Fruit fly (Drosophila melanogaster): ENCODE data around the gene elm.
A peak's percentile ranks its signal among the peaks of the same experiment; 100 is the strongest.

elm gene

DNA sequence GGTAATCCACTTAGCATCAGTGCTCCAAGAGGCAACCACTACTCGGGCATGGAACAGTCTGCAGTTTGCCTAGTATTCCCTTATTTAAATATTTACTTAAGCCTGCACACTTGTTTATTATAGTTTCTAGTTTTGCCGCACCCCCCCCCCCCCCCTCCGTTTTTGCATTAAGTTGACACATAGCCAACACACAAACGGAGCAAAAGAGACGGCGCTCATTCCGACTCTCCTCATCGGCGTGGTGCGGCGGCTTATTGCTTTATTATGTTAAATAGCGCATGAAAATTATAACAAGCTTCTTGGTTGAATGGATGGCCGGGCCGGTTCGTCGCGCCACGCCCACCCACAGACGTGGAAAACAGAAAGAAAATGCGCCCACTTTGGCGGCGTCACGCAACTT, 35.0 kb upstream of the elm start:
- TF ChIP-seq CG1620 (GFP tag; optimal IDR thresholded peaks at IDR 0.05), result no peak
- TF ChIP-seq bab1 (GFP tag; optimal IDR thresholded peaks at IDR 0.05), result no peak
- no peak for TF ChIP-seq Hr96 (GFP tag; optimal IDR thresholded peaks at IDR 0.05)
- no peak for TF ChIP-seq Mnt (GFP tag; optimal IDR thresholded peaks at IDR 0.05)
- TF ChIP-seq CG7101 (tag; optimal IDR thresholded peaks at IDR 0.05), result no peak
- no peak for TF ChIP-seq CG11617 (GFP tag; optimal IDR thresholded peaks at IDR 0.05)
- no peak for TF ChIP-seq kay (GFP tag; ENCODE audit: borderline replicate concordance)
- no peak for TF ChIP-seq Clk (GFP tag; optimal IDR thresholded peaks at IDR 0.05)
- TF ChIP-seq toe (GFP tag; optimal IDR thresholded peaks at IDR 0.05), result no peak
- TF ChIP-seq Crg-1 (GFP tag; optimal IDR thresholded peaks at IDR 0.05), result no peak
- no peak for TF ChIP-seq CG7045 (GFP tag; optimal IDR thresholded peaks at IDR 0.05)

DNA sequence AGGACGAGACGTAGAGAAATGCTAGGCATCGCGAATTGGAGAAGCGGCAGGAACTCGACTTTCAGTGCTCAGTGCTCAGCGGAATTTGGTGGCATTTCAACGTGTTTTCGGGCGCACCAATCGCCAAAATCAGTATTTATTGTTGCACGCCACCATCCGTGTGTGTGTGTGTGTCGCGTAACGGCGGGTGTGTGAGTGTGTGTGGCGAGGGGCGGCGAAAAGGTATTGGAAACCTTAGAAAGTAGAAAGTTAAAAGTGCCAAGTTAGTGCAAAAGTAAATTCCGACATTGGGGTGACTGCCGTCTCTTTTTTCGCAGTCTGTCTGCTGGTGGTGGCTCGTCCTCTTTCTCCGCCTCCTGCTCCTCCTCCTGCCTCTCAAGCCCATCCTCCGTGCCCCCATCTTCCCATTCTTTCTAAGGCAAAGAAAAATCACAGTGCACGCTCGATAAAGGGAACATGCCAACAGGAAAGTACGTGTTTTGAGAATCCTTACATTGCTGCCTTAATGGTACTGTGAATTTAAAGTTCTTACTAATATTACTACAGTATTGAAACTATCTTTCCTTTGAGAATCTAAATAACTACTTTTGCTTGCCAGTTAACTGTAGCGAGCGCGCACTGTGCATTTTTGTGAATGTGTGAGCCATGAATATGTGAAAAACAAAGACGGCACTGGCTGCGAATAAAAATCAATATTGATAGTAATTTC, 31.5 kb upstream of the elm start:
- TF ChIP-seq CG12768 (GFP tag; optimal IDR thresholded peaks at IDR 0.05), result peak; percentile 37
- TF ChIP-seq cnc (optimal IDR thresholded peaks at IDR 0.05), result no peak
- TF ChIP-seq CG33017 (tag; optimal IDR thresholded peaks at IDR 0.05), result peak; percentile 3
- TF ChIP-seq pad (GFP tag; optimal IDR thresholded peaks at IDR 0.05), result no peak
- TF ChIP-seq CG7045 (GFP tag; optimal IDR thresholded peaks at IDR 0.05), result peak; percentile 7
- TF ChIP-seq toe (GFP tag; optimal IDR thresholded peaks at IDR 0.05), result no peak
- peak; percentile 30 for TF ChIP-seq Hr96 (GFP tag; optimal IDR thresholded peaks at IDR 0.05)
- peak; percentile 41 for TF ChIP-seq CG5204 (GFP tag; optimal IDR thresholded peaks at IDR 0.05)
- no peak for TF ChIP-seq kay (GFP tag; ENCODE audit: borderline replicate concordance)

DNA sequence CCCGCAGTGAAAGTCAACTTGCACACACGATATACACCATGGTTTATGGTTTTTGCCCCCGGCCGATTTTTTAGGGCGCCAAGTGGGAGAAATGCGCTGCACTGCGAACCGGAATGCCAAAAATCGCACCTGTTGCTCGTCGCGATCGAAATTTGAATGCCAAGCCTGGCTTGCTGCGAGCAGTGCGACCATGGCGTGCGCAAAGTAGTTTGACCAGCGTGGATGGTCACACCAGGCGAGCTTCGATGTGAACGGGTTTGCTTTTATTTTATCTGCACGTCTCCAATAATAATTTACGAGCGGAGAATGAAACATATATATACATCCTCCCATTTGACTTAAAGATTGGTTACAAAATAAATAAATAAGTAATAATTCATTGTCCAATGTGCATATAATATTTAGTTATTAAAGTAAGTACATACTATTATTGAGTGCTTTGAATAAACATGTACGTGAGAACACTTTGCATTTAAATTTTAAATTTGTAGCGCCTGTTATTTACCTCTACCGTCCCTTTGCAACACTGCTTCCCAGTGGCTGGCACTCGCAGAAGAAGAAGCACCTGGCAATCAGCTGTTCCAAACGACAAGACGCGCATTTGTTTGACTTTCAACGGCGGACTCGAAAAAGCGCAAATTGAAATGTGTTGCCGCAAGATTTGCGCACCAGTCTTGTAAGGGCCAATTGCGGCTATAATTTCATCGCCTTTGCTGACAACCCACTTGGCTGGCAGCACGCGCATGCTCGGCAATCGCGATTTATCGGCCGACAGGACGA, 30.8 kb upstream of the elm start, which contains the start of the genes Rab23 and plx:
TSS of gene Rab23 (minus strand) at position 166 of the 780 bp plus-strand sequence.
TSS of gene plx (plus strand) at position 587 of the 780 bp plus-strand sequence.
- TF ChIP-seq toe (GFP tag; optimal IDR thresholded peaks at IDR 0.05), result peak; percentile 43
- TF ChIP-seq cic (GFP tag; optimal IDR thresholded peaks at IDR 0.05), result no peak
- TF ChIP-seq tj (GFP tag; optimal IDR thresholded peaks at IDR 0.05), result no peak
- peak; percentile 11 for TF ChIP-seq kay (GFP tag; ENCODE audit: borderline replicate concordance)
- TF ChIP-seq CG33017 (tag; optimal IDR thresholded peaks at IDR 0.05), result no peak
- peak; percentile 40 for TF ChIP-seq CG7101 (tag; optimal IDR thresholded peaks at IDR 0.05)
- TF ChIP-seq CG7045 (GFP tag; optimal IDR thresholded peaks at IDR 0.05), result no peak
- no peak for TF ChIP-seq ovo (GFP tag; optimal IDR thresholded peaks at IDR 0.05)
- TF ChIP-seq Mnt (GFP tag; optimal IDR thresholded peaks at IDR 0.05), result peak; percentile 47
- TF ChIP-seq pad (GFP tag; optimal IDR thresholded peaks at IDR 0.05), result peak; percentile 31
- TF ChIP-seq bab1 (GFP tag; optimal IDR thresholded peaks at IDR 0.05), result peak; percentile 59
- peak; percentile 9 for TF ChIP-seq Hr96 (GFP tag; optimal IDR thresholded peaks at IDR 0.05)
- no peak for TF ChIP-seq CG14711 (tag; optimal IDR thresholded peaks at IDR 0.05)
- TF ChIP-seq CG12768 (GFP tag; optimal IDR thresholded peaks at IDR 0.05), result no peak
- no peak for TF ChIP-seq CG11617 (GFP tag; optimal IDR thresholded peaks at IDR 0.05)
- peak; percentile 56 for TF ChIP-seq Crg-1 (GFP tag; optimal IDR thresholded peaks at IDR 0.05)
- TF ChIP-seq cnc (optimal IDR thresholded peaks at IDR 0.05), result no peak
- TF ChIP-seq CG1620 (GFP tag; optimal IDR thresholded peaks at IDR 0.05), result peak; percentile 64

dm6 chr3R:5684550-5685118, 30.0 kb upstream of the elm start:
- TF ChIP-seq bab1 (GFP tag; optimal IDR thresholded peaks at IDR 0.05), result no peak
- TF ChIP-seq pad (GFP tag; optimal IDR thresholded peaks at IDR 0.05), result peak; percentile 31
- TF ChIP-seq toe (GFP tag; optimal IDR thresholded peaks at IDR 0.05), result no peak
- TF ChIP-seq CG14711 (tag; optimal IDR thresholded peaks at IDR 0.05), result no peak
- no peak for TF ChIP-seq CG5204 (GFP tag; optimal IDR thresholded peaks at IDR 0.05)

- TF ChIP-seq bab1 (GFP tag; optimal IDR thresholded peaks at IDR 0.05) (peak; percentile 23), CG1620 (GFP tag; optimal IDR thresholded peaks at IDR 0.05) (no peak)
Observed at dm6 chr3R:5682921-5683748, 28.5 kb upstream of the elm start.

DNA sequence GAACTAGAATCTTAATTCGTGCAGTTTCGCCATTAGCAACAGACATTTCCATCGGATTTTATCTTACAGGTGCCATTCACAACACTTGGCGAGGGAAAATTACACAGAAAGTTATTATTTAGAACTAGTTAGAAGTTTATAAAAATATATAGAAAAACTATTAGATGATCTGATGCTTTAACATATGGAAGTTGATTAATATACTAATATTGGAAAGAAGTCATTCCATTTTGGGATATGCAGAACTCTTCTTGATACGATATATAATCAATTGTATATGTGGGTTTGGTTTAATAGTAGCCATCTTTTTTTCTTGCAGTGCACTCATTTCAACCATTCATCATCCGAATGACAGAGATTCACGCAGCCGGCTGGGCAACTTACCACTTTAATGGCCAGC, 27.6 kb upstream of the elm start:
- TF ChIP-seq Hr96 (GFP tag; optimal IDR thresholded peaks at IDR 0.05), result no peak

Measured in whole organism, adult.